Fruit fly (Drosophila melanogaster) ovary, adult (tissue): ENCODE results near the gene CG11980.

Experiments used
- CG17801 ChIP-seq: fragments of 200-800 bp; optimal IDR thresholded peaks from 2 replicates; lab custom pipeline; 2019; ENCODE audit warnings: missing biosample characterization, mild to moderate bottlenecking, missing genetic modification characterization, moderate library complexity; ENCODE audit not compliant: partially characterized antibody

Gene CG11980

DNA sequence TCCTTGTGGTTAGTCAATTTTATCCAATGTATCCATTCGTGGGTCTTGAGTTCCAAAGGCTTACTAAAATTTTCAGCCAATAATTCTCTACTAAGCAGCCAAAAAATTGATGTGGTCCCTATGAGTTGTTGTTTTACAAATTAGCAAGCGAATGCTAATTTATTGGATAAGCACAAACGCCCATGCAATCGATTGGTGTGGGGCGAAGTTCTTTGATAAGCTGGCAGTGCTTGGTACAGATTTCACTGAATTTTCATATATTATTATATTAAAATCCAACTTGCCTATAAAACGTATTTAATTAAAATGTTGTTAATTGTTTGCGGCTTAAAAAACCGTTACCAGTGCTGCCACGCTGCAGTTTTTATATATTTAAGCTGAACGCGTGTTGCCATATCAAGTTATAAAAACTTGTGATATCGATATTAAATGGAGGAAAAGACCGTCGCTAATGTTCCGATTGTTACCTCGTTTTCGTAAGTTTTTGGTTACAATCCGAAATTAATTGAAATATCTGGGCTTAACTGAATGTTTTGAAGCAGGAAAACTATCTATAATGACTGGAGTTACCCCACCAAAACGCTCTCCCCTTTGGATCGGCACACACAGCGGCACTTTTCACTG lies at the start of gene CG11980, which contains the start of gene CG31100:
CG11980 (plus strand) TSS at position 418 of the 624 bp plus-strand sequence.
CG31100 (minus strand) TSS at position 51 of the 624 bp plus-strand sequence.
- TF ChIP-seq CG17801 (GFP tag; lab: Kevin White, UChicago) = no peak

DNA sequence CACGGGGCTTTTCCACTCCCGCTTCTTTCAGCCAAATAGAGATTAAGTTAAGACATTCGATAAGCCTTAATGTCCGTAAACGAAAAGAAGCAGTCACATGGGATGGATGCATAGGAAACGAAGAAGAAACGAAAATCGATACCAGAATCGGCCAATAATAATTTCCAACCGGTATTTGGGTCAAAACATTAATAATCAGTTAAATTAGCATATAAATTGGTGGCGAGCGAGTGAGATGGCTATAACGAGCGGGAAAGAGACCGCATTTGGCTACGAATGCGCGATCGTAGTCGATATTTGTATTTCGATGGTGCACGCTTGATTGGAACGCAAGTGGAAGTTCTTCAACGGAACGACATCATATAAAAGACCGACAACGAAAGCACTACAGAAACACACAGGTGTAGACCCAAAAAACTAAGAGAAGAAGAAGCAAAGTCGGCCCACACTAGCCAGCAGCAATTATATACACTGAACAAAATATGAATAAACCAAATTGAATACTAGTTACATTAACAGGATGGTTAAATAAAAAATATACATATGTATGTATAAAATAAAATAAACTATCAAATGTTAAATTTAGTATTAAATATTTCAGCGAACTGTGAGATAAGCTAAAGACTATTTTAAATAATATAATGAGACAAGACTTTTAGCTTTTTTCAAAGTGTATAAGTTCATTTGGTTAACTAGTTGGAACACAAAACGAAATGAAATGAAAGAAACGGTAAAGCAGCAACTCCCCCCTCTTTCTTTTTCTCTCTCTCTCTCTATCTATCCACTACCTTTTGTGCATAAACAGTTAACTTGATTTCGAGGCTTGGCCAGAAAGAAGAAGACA lies 49.1 kb upstream of the CG11980 start:
- no peak for TF ChIP-seq CG17801 (GFP tag; lab: Kevin White, UChicago)

DNA sequence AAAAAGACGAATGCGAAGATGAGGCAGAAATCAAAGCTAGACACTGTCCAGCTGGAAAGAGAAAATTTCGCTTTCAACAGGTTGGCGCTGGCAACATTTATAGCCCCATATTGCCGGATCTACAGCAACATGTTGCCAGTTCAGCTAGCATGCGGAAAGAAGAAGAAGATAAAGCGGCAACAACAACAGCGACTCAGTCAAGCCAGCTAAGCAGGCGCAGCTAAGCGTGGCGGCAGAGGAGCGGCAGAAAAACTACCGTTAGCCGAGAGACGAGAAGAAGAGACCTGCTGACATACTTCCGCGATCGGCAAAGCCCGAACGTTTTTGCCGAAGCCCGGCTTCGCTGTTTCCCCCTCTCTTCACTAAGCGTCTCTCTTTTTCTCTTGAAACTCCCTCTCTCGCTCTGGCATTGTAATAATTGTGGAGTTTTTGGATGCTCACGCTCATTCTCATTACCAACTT lies 48.4 kb upstream of the CG11980 start:
- TF ChIP-seq CG17801 (GFP tag; lab: Kevin White, UChicago) = no peak

DNA sequence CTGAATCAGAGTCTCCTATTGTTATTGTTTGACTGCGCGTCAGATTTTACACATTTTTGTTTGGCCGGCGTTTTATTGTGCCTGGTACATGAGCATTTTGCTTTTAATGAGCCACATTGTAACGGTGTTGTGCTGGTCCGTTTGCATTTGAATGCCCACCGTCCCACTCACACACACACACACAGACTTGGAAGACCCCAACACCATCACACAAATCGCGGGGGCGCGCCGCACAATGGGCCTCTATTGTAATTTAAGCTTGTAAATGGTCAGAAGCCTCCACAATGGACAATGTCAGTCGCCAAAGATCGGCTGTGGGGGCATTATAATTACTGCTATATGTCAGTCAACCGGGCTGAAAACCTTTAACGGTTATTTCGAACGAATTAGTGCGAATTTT lies 47.5 kb upstream of the CG11980 start:
- no peak for TF ChIP-seq CG17801 (GFP tag; lab: Kevin White, UChicago)

DNA sequence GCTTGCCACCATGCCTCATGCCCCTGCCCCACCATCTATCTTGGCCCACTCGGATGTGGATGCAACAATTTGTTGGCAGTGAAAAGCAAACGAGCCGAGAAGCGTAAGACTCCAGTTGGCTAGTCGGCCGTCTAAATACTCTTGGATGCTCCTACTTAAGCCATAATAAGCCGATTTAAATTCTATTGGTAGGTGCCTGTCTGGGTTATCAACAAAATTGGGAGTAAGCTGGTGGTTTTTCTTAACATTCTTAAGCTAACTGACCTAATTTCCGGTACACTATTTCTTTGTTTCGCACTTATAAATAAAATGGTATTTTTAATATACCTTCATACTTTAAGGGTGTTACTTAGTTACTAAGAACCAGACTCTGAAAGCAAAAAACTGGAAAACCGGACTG lies 46.1 kb upstream of the CG11980 start:
- no peak for TF ChIP-seq CG17801 (GFP tag; lab: Kevin White, UChicago)

DNA sequence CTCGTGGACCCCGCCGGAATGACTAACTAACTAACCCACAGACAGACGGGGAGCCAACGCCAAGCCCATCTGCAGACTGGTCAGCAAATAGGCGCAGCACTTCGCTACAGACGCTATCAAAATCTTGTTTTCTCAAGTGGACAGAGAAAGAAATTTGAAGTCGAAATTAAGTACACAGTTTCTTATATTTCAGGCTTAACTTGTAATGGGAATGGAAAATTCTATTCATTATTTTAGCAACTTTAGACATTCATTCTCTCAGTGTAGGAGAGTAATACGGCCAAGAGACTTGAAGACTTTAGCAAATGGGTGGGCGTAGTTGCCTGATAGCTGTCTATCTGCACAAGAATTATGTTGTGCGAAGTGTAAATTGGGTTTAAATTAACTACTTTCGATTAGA lies 45.5 kb upstream of the CG11980 start:
- TF ChIP-seq CG17801 (GFP tag; lab: Kevin White, UChicago) = no peak

DNA sequence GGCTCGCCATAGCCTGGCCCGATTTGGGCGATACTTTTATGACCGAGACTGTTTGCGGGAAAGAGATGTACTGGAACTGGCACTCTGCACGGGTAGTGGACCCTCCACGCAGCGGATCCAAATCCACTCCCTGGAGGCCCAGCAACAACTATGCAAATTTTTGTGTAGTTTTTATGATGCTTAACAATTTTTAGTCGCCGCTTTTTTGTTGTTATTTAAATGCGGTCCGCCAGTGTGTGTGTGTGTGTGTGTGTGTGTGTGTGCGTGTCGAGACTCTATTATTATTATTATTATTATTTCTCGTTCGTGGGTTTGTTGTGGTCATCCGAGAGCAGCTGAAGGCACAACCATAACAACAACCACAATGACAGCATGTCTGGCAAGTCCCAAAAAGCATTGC lies 44.7 kb upstream of the CG11980 start:
- TF ChIP-seq CG17801 (GFP tag; lab: Kevin White, UChicago) = no peak

DNA sequence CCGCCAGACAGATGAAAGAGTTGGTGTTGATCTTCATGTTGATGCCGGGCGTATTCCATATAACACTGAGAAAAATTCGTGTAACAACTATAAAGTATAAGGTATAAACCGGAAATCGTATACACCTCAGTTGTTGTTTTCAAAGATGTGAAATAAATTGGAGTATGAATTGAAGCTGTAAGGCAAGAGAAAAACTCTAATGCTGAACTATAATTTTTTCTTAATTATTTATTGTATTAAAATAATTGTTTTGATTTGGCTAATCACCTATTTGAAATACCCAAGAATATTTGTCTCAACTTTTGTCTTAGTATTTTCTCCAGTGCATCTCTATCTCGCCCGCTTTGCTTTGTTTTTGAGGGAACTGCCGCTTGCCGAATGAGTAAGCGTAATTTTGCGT lies 43.5 kb upstream of the CG11980 start:
- TF ChIP-seq CG17801 (GFP tag; lab: Kevin White, UChicago) = no peak

DNA sequence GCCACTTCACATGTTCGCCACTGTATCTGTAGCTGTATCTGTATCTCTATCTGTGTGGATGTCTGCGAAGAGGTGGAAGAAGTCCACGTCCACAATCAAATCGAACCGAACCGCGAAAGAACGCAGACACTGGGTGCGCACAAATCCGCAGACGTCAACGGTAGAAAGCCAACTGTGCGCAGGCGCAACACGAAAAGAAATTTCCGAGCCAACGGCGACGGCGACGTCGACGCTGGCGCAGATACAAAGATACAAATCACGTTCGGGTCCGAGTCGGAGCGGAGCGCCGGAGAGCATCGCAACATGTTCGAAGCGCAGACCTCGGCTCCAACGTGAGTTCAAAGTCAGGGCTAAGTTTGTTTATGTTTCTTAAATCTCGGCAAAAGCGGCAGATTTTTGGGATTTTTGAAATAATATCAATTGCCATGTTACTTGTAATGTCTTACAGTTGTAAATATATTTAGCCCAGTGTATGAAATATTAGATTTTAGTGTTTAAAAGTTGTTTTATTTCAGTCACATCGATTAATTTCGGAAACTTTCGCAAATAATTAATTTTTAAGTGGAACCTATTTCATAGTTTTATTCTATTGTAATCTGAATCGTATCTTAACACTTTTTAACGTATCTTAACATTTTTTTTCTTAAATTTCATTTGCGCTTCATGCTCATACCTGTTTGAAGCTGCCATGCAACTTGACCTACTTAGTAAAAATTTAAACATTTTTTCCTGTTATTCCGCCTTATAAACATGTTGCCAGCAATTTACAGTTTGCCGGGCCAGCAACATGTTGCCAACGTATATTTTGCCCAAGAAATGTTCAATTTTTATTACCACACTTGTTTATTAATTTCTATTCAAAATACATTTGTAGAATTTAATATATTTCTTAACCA lies 40.7 kb upstream of the CG11980 start, which contains the start of gene ich:
ich (minus strand) TSS at position 178 of the 896 bp plus-strand sequence.
- no peak for TF ChIP-seq CG17801 (GFP tag; lab: Kevin White, UChicago)

DNA sequence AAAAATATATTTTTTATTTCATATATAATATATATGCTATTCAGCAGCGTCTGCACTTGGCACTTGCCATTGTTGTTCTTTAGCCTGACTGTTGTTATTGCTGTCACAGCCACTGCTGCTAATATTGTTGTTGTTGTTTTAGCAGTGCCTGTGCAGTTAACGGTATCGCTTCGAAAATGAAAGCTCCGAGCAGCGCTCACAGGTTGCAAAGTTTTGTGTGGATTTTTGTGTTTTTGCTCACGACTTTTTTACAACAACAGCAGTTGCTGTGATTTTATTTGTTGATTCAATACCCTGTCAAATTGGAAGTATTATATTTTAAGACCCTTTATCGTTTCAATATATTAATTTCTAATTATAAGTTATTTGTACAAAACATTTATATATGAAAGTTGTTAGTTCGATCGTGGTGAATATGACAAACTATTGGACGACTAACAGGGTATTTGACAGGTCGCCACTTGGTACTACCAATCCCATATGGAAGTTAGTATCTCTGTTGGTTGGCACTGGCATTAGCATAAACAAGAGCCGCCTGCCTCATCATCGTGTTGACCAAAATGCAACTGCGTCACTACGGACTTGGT lies 40.0 kb upstream of the CG11980 start:
- TF ChIP-seq CG17801 (GFP tag; lab: Kevin White, UChicago) = no peak

DNA sequence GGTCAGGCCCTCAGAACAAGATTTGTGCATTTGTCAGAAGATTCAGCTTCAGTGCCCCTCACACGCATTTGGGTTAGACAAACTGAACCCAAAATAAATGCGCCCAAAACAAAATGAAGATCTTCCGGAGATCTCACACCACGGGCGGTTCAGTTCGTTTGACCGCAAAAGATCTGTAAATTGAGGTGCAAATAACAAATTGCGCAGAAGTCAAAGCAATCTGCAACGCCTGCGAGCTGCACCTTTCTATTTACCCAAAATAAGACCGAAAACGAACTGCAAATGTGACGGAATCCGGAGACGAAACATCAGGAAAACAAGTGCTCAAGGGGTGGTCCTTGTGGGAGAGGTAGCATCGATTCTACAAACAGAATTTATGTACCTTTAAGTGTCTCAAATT lies 38.3 kb upstream of the CG11980 start:
- TF ChIP-seq CG17801 (GFP tag; lab: Kevin White, UChicago) = no peak

DNA sequence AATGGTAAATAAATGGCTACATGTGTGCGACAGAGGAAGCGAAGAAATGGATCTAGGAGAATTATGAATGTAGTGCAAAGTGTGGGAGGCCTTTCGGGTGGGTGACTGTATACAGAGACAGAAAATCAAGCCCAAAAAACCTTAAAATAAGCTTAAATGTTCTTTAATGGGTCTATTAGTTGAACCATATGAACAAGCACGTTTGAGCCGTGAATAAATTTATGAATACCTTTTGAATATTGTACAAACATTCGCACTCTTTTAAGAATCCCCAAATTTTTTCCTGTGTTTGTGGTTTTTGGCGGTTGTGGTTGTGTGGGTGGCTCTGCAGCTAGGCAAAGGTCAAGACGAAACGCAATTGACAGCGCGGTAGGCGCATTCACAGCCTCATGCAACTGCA lies 37.2 kb upstream of the CG11980 start:
- TF ChIP-seq CG17801 (GFP tag; lab: Kevin White, UChicago) = no peak

DNA sequence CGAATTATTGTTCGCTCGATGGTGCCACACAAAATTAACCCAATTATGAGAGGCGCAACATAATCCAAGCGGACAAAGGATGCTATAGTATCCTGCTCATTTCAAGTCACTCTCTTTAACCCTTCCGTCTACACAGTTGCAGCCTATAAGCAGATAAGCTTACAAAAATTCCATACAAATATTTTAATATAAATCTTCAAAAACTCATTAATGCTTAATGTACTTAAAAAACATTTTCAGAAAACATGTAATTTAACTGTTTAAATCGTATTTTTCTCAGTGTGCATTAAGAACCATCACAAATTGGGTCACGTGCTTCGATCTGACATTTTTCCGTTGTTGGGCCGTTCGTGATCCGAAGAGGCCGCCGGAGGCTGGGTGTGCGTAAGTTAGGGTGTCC lies 35.0 kb upstream of the CG11980 start:
- no peak for TF ChIP-seq CG17801 (GFP tag; lab: Kevin White, UChicago)

DNA sequence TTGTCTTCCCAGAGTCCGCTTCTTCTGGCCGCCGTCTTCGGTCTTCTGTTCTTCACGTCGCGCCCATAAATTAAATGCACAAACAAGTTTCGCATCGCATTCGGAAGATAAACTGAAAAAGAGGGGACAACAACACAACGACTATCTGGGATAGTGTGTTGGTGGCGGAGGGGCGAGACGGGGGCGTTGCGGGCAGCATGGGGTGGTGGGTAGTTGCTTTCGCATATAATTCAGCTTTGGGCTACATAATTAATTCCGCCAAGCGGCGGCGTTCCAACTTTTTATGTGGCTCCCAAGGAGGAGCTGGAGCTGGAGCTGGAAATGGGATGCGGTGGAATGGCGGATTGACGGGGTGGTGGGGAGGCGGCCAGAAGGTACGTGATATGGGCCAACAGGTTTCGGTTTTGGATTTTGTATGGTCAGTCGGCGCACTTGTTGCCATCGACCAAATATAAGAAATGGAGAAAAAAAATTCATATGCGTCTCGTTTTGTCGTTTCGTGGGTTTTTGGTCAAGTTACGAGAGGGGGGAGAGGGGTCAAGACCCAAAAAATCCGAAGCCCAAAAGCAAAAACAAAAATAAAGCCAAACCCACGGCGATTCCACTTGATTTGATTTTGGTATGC lies 34.4 kb upstream of the CG11980 start:
- TF ChIP-seq CG17801 (GFP tag; lab: Kevin White, UChicago) = no peak
